Worm (Caenorhabditis elegans): ENCODE data around the gene gpa-9.

The gpa-9 gene

DNA sequence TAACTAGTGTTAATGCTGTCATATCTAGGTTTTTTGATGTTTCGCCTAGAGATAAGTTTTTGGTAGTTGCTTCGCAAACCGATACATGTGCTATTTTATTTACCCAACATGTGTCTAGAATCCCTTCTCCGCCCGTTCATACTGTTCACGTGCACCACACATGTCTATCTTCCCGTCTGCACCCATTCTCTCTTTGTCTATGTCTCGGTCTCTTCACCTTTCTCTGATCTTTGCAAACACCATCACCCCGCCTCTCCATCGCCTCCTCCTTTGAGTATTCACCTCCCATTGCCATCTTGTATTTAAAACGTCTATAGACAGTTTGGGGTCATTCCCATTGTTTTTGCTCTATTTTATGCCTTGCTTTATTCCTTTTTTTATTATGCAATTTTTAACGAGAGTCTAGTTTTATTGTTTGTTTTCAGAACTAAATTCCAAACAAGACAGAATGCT is 11.8 kb downstream of the gpa-9 start, which contains the start of gene F56H9.2:
Gene F56H9.2, plus strand, starts transcription at position 426 of the 453 bp plus-strand sequence.
- TF ChIP-seq Y105C5A.15 (GFP tag; IDR thresholded peaks at IDR 0.05) = no peak
- TF ChIP-seq mes-2 (tag; optimal IDR thresholded peaks at IDR 0.05; ENCODE audit: poor library complexity, severe bottlenecking) = no peak
- no peak for TF ChIP-seq dmd-9 (GFP tag; IDR thresholded peaks at IDR 0.05)
- TF ChIP-seq hlh-11 (tag; optimal IDR thresholded peaks at IDR 0.05) = peak; percentile 95
- TF ChIP-seq lin-13 (GFP tag; optimal IDR thresholded peaks at IDR 0.05) = peak; percentile 8
- peak; percentile 23 for TF ChIP-seq jun-1 (tag; optimal IDR thresholded peaks at IDR 0.05)
- TF ChIP-seq zag-1 (tag; optimal IDR thresholded peaks at IDR 0.05) = no peak
- TF ChIP-seq snpc-4 (tag; optimal IDR thresholded peaks at IDR 0.05) = no peak
- no peak for TF ChIP-seq aly-2 (tag; optimal IDR thresholded peaks at IDR 0.05)
- TF ChIP-seq nhr-28 (tag; optimal IDR thresholded peaks at IDR 0.05) = peak; percentile 51
- no peak for TF ChIP-seq pqm-1 (tag; optimal IDR thresholded peaks at IDR 0.05)
- TF ChIP-seq vab-7 (GFP tag; IDR thresholded peaks at IDR 0.05) = no peak
- TF ChIP-seq rbr-2 (tag; optimal IDR thresholded peaks at IDR 0.05) = peak; percentile 48
- peak; percentile 52 to 55 for TF ChIP-seq daf-16 (GFP tag; optimal IDR thresholded peaks at IDR 0.05)
- TF ChIP-seq daf-16 (tag; optimal IDR thresholded peaks at IDR 0.05) = peak; percentile 94
- TF ChIP-seq php-3 (GFP tag; IDR thresholded peaks at IDR 0.05) = peak; percentile 95
- peak; percentile 94 for TF ChIP-seq hlh-30 (tag; optimal IDR thresholded peaks at IDR 0.05; ENCODE audit: insufficient read depth)
- peak; percentile 66 for TF ChIP-seq nhr-102 (tag; optimal IDR thresholded peaks at IDR 0.05)
- no peak for TF ChIP-seq dmd-8 (GFP tag; IDR thresholded peaks at IDR 0.05)
- peak; percentile 40 for TF ChIP-seq dpl-1 (GFP tag; optimal IDR thresholded peaks at IDR 0.05)
- no peak for TF ChIP-seq nhr-42 (GFP tag; IDR thresholded peaks at IDR 0.05)
- TF ChIP-seq lsy-2 (tag; optimal IDR thresholded peaks at IDR 0.05) = peak; percentile 59 to 60
- TF ChIP-seq nhr-10 (tag; optimal IDR thresholded peaks at IDR 0.05) = peak; percentile 30
- TF ChIP-seq skn-1 (tag; optimal IDR thresholded peaks at IDR 0.05) = no peak
- peak; percentile 49 for TF ChIP-seq cey-2 (tag; optimal IDR thresholded peaks at IDR 0.05; ENCODE audit: borderline replicate concordance, insufficient read depth)
- TF ChIP-seq Y48G9A.11 (GFP tag; IDR thresholded peaks at IDR 0.05) = no peak
- TF ChIP-seq mxl-2 (GFP tag; conservative IDR thresholded peaks at IDR 0.05) = peak; percentile 99
- no peak for TF ChIP-seq daf-19 (GFP tag; conservative IDR thresholded peaks at IDR 0.05)
- no peak for TF ChIP-seq spr-3 (GFP tag; optimal IDR thresholded peaks at IDR 0.05)
- TF ChIP-seq nhr-76 (tag; optimal IDR thresholded peaks at IDR 0.05) = no peak
- peak; percentile 28 for TF ChIP-seq nhr-11 (tag; optimal IDR thresholded peaks at IDR 0.05)
- peak; percentile 60; the same call in 1 of the 2 replicates for TF ChIP-seq lin-1 (GFP tag; IDR thresholded peaks at IDR 0.05)
- TF ChIP-seq fkh-10 (GFP tag; optimal IDR thresholded peaks at IDR 0.05) = no peak
- no peak for TF ChIP-seq ceh-82 (tag; optimal IDR thresholded peaks at IDR 0.05)
- no peak for TF ChIP-seq egl-43 (GFP tag; IDR thresholded peaks at IDR 0.05)
- no peak for TF ChIP-seq lin-38 (GFP tag; IDR thresholded peaks at IDR 0.05)
- TF ChIP-seq zip-2 (tag; optimal IDR thresholded peaks at IDR 0.05) = no peak
- no peak; the same call in 1 of the 2 replicates for TF ChIP-seq madf-9 (GFP tag; conservative IDR thresholded peaks at IDR 0.05)
- TF ChIP-seq zip-11 (GFP tag; IDR thresholded peaks at IDR 0.05) = no peak
- TF ChIP-seq attf-4 (tag; optimal IDR thresholded peaks at IDR 0.05) = no peak
- peak; percentile 32 to 85 for TF ChIP-seq mdl-1 (tag; optimal IDR thresholded peaks at IDR 0.05)
- TF ChIP-seq ces-1 (GFP tag; optimal IDR thresholded peaks at IDR 0.05) = no peak
- TF ChIP-seq fos-1 (tag; optimal IDR thresholded peaks at IDR 0.05) = no peak
- no peak for TF ChIP-seq ceh-28 (tag; optimal IDR thresholded peaks at IDR 0.05)
- TF ChIP-seq ceh-20 (GFP tag; IDR thresholded peaks at IDR 0.05) = peak; percentile 73
- no peak for TF ChIP-seq egl-27 (tag; optimal IDR thresholded peaks at IDR 0.05)
- no peak for TF ChIP-seq lir-3 (tag; optimal IDR thresholded peaks at IDR 0.05)
- peak; percentile 88 for TF ChIP-seq nhr-6 (tag; optimal IDR thresholded peaks at IDR 0.05)
- peak; percentile 94 for TF ChIP-seq mxl-3 (GFP tag; optimal IDR thresholded peaks at IDR 0.05)
- TF ChIP-seq R02D3.7 (tag; optimal IDR thresholded peaks at IDR 0.05) = no peak
- TF ChIP-seq tag-97 (GFP tag; IDR thresholded peaks at IDR 0.05) = no peak
- no peak for TF ChIP-seq nhr-237 (tag; optimal IDR thresholded peaks at IDR 0.05)
- TF ChIP-seq aha-1 (tag) = peak; percentile 97

Measured in whole organism, L4 larva.